Worm (Caenorhabditis elegans): ENCODE results near the gene F21G4.3.

F21G4.3 gene

ce11 chrX:9932226-9932773 is 37.4 kb downstream of the F21G4.3 start, which contains the start of gene tsp-21 (continued):
- peak; percentile 31; the same call in 1 of the 2 replicates for TF ChIP-seq rcor-1 (GFP tag; IDR thresholded peaks at IDR 0.05)
- no peak for TF ChIP-seq ztf-3 (GFP tag; optimal IDR thresholded peaks at IDR 0.05)
- no peak for TF ChIP-seq sea-2 (GFP tag; IDR thresholded peaks at IDR 0.05)
- no peak for TF ChIP-seq madf-6 (GFP tag; IDR thresholded peaks at IDR 0.05)
- TF ChIP-seq lsl-1 (GFP tag; optimal IDR thresholded peaks at IDR 0.05), result no peak
- peak; percentile 35 for TF ChIP-seq tbp1 (GFP tag; optimal IDR thresholded peaks at IDR 0.05)
- TF ChIP-seq Y95B8A.8 (GFP tag; IDR thresholded peaks at IDR 0.05), result no peak
- no peak for TF ChIP-seq snpc-3.4 (tag; optimal IDR thresholded peaks at IDR 0.05)
- no peak for TF ChIP-seq T07F8.4 (tag; optimal IDR thresholded peaks at IDR 0.05)
- no peak for TF ChIP-seq aptf-3 (GFP tag; IDR thresholded peaks at IDR 0.05)
- no peak for TF ChIP-seq ama-1 (optimal IDR thresholded peaks at IDR 0.05)
- no peak for TF ChIP-seq ama-1 (GFP tag; optimal IDR thresholded peaks at IDR 0.05)
- TF ChIP-seq sptf-2 (GFP tag; optimal IDR thresholded peaks at IDR 0.05), result no peak
- peak; percentile 89 for TF ChIP-seq ceh-27 (GFP tag; optimal IDR thresholded peaks at IDR 0.05)
- TF ChIP-seq efl-1 (GFP tag; optimal IDR thresholded peaks at IDR 0.05), result no peak
- peak; percentile 77 for TF ChIP-seq gei-17 (GFP tag; optimal IDR thresholded peaks at IDR 0.05)
- TF ChIP-seq F55B11.4 (tag; optimal IDR thresholded peaks at IDR 0.05; ENCODE audit: borderline replicate concordance, insufficient read depth), result no peak
- peak; percentile 45 for TF ChIP-seq nhr-90 (tag; optimal IDR thresholded peaks at IDR 0.05)
- no peak for TF ChIP-seq nfya-1 (tag; optimal IDR thresholded peaks at IDR 0.05; ENCODE audit: borderline replicate concordance, insufficient read depth)
- no peak for TF ChIP-seq tlf-1 (GFP tag; optimal IDR thresholded peaks at IDR 0.05)
- TF ChIP-seq zim-3 (tag; optimal IDR thresholded peaks at IDR 0.05), result no peak
- TF ChIP-seq athp-1 (tag; optimal IDR thresholded peaks at IDR 0.05), result no peak
- peak; percentile 69 for TF ChIP-seq lin-40 (tag; optimal IDR thresholded peaks at IDR 0.05)
- TF ChIP-seq ceh-58 (GFP tag; IDR thresholded peaks at IDR 0.05), result no peak
- no peak for TF ChIP-seq madf-3 (GFP tag; IDR thresholded peaks at IDR 0.05)
- TF ChIP-seq dpff-1 (tag; optimal IDR thresholded peaks at IDR 0.05), result no peak
- peak; percentile 59; the same call in 1 of the 2 replicates for TF ChIP-seq C17E4.6 (GFP tag; IDR thresholded peaks at IDR 0.05)
- TF ChIP-seq let-526 (GFP tag; IDR thresholded peaks at IDR 0.05), result 0 out of 2 replicates have a peak, but pooled peaks have one; percentile 10
- no peak for TF ChIP-seq snpc-4 (GFP tag; optimal IDR thresholded peaks at IDR 0.05)
- peak in 3 of 4 experiments; percentile 8 to 47 (median 40) for TF ChIP-seq snpc-4 (tag; optimal IDR thresholded peaks at IDR 0.05)
- peak; percentile 74 for TF ChIP-seq egrh-3 (GFP tag; IDR thresholded peaks at IDR 0.05)
- peak in 1 of 2 experiments; percentile 36 for TF ChIP-seq let-607 (tag; optimal IDR thresholded peaks at IDR 0.05)
- peak; percentile 44 for TF ChIP-seq repo-1 (tag; optimal IDR thresholded peaks at IDR 0.05)
- no peak for TF ChIP-seq rpc-1 (optimal IDR thresholded peaks at IDR 0.05)
- no peak for TF ChIP-seq rpc-1 (tag; optimal IDR thresholded peaks at IDR 0.05)
- peak; percentile 83 for TF ChIP-seq zfh-2 (GFP tag; conservative IDR thresholded peaks at IDR 0.05)
- no peak for TF ChIP-seq ztf-22 (GFP tag; optimal IDR thresholded peaks at IDR 0.05)
- TF ChIP-seq lin-35 (GFP tag; optimal IDR thresholded peaks at IDR 0.05), result peak in 1 of 3 experiments; percentile 47
- TF ChIP-seq bed-1 (GFP tag; IDR thresholded peaks at IDR 0.05), result no peak
- TF ChIP-seq ztf-18 (tag; optimal IDR thresholded peaks at IDR 0.05), result no peak
- peak; percentile 61 for TF ChIP-seq K12H6.12 (tag; optimal IDR thresholded peaks at IDR 0.05)
- TF ChIP-seq lag-1 (GFP tag; IDR thresholded peaks at IDR 0.05), result no peak

All from whole organism, young adult.